Worm (Caenorhabditis elegans): ENCODE data around the gene C24H12.1.

C24H12.1 gene

DNA sequence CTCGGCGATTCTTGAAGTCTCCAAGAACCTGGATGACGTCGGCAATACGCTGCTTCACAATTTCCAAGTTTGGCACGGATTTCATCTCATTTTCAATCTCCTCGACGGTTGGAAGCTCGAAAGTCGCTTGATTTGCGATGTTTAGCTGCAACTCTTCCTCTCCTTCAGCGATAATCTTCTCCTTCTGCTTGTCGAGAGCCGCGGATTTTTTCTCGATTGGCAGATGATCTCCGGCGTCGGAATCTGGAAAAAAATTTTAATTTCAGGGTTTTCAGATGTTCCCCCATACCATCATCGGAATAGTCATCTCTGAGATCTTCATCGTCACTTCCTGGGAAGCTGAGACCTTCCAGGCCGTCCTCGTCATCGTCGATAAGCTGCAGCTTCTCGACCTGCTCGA is 34.1 kb downstream of the C24H12.1 start:
- TF ChIP-seq nhr-129 (tag; optimal IDR thresholded peaks at IDR 0.05) (no peak), snpc-4 (tag; optimal IDR thresholded peaks at IDR 0.05) (no peak), ztf-11 (tag; optimal IDR thresholded peaks at IDR 0.05) (no peak), lin-11 (tag; optimal IDR thresholded peaks at IDR 0.05) (no peak), nhr-23 (tag; optimal IDR thresholded peaks at IDR 0.05) (no peak), nhr-21 (tag; optimal IDR thresholded peaks at IDR 0.05) (no peak), unc-55 (GFP tag; optimal IDR thresholded peaks at IDR 0.05) (no peak), dmd-4 (tag; optimal IDR thresholded peaks at IDR 0.05) (no peak), unc-39 (tag; optimal IDR thresholded peaks at IDR 0.05) (no peak), ceh-82 (tag; optimal IDR thresholded peaks at IDR 0.05) (no peak), nhr-237 (tag; optimal IDR thresholded peaks at IDR 0.05) (no peak), aly-2 (tag; optimal IDR thresholded peaks at IDR 0.05) (no peak), nhr-25 (tag; optimal IDR thresholded peaks at IDR 0.05) (no peak), sma-3 (GFP tag; optimal IDR thresholded peaks at IDR 0.05) (no peak), ceh-16 (tag; optimal IDR thresholded peaks at IDR 0.05) (no peak), ztf-1 (GFP tag; conservative IDR thresholded peaks at IDR 0.05) (no peak), elt-3 (tag; optimal IDR thresholded peaks at IDR 0.05) (no peak), lin-13 (GFP tag; optimal IDR thresholded peaks at IDR 0.05) (no peak), unc-62 (GFP tag; optimal IDR thresholded peaks at IDR 0.05) (no peak), nhr-11 (tag; optimal IDR thresholded peaks at IDR 0.05) (no peak)

- TF ChIP-seq unc-55 (GFP tag; optimal IDR thresholded peaks at IDR 0.05) (peak; percentile 75), ztf-1 (GFP tag; conservative IDR thresholded peaks at IDR 0.05) (no peak), nhr-129 (tag; optimal IDR thresholded peaks at IDR 0.05) (peak; percentile 46), gmeb-1 (tag; optimal IDR thresholded peaks at IDR 0.05) (peak; percentile 41), sma-3 (GFP tag; optimal IDR thresholded peaks at IDR 0.05) (peak; percentile 27), elt-1 (tag; optimal IDR thresholded peaks at IDR 0.05) (no peak), nhr-77 (tag; optimal IDR thresholded peaks at IDR 0.05) (no peak), fos-1 (tag; optimal IDR thresholded peaks at IDR 0.05) (peak; percentile 34), R02D3.7 (tag; optimal IDR thresholded peaks at IDR 0.05) (no peak), F13H6.1 (tag; optimal IDR thresholded peaks at IDR 0.05) (peak; percentile 35), lin-39 (tag; optimal IDR thresholded peaks at IDR 0.05) (no peak), lsy-2 (tag; optimal IDR thresholded peaks at IDR 0.05) (peak in 1 of 2 experiments; percentile 55), lin-13 (GFP tag; optimal IDR thresholded peaks at IDR 0.05) (peak; percentile 32), unc-62 (GFP tag; optimal IDR thresholded peaks at IDR 0.05) (no peak), lin-11 (tag; optimal IDR thresholded peaks at IDR 0.05) (peak; percentile 25), blmp-1 (tag; optimal IDR thresholded peaks at IDR 0.05; ENCODE audit: insufficient read depth) (no peak), C34F6.9 (tag; optimal IDR thresholded peaks at IDR 0.05) (peak; percentile 70)
These were observed 34.8 kb downstream of the C24H12.1 start, which contains the start of gene nsun-1 for ce11 chrII:475890-476420. Gene nsun-1 (minus strand): TSS chrII:475940.

DNA sequence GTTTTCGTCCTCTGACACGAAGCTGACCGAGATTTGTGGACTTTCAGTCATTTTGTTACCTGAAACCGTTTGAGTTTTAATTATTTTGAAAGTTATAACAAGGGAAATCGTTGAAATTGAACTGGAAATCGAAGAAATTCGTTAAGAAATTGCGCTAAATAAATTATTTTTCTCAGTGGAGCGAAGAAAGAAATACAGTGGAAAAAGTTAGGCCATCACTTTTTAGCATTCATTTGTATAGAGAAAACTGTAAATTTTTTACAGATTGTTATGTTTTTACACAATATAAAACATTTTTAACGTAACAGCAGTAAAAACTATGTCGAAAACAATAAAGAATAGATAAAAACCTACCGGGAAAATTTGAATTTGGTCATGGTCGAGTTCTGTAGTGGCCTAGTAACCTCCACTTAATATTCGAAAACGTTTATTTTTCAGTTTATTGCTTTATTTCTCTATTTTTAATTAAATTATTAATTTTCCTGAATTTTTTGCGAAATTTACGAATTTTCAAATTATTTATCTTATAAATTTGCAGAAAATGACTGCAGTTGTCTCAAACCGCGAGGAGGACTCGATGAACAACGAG is 43.2 kb downstream of the C24H12.1 start, which contains the start of the genes gldi-1 and prp-21:
Gene gldi-1, minus strand, starts transcription at position 51 of the 589 bp plus-strand sequence.
Gene prp-21, plus strand, starts transcription at position 539 of the 589 bp plus-strand sequence.
- TF ChIP-seq lin-13 (GFP tag; optimal IDR thresholded peaks at IDR 0.05) (peak; percentile 12), crh-2 (tag; optimal IDR thresholded peaks at IDR 0.05) (peak; percentile 34), ceh-16 (tag; optimal IDR thresholded peaks at IDR 0.05) (no peak), lsy-2 (tag; optimal IDR thresholded peaks at IDR 0.05) (peak in 1 of 2 experiments; percentile 54), gmeb-1 (tag; optimal IDR thresholded peaks at IDR 0.05) (peak; percentile 11), mdl-1 (tag; optimal IDR thresholded peaks at IDR 0.05) (no peak), C34F6.9 (tag; optimal IDR thresholded peaks at IDR 0.05) (peak; percentile 65), unc-62 (GFP tag; optimal IDR thresholded peaks at IDR 0.05) (no peak), elt-3 (tag; optimal IDR thresholded peaks at IDR 0.05) (no peak), nhr-6 (tag; optimal IDR thresholded peaks at IDR 0.05) (no peak), unc-55 (GFP tag; optimal IDR thresholded peaks at IDR 0.05) (peak; percentile 60), fos-1 (tag; optimal IDR thresholded peaks at IDR 0.05) (no peak)
